Fruit fly (Drosophila melanogaster) whole organism, embryonic: Measurements from ENCODE around the gene CG10508.

Source experiments
- Aef1 ChIP-seq: fragments of 200-800 bp; sonication (Bioruptor generic); IDR thresholded peaks from 3 replicates; pipeline ENCODE4 v1.3.6; 2022; ENCODE audit warnings: missing biosample characterization, missing genetic modification characterization
- Awh ChIP-seq: fragments of 200-800 bp; sonication (Bioruptor generic); IDR thresholded peaks from 2 replicates; pipeline ENCODE4, ENCODE4 v1.3.6; 2022; ENCODE audit warnings: missing biosample characterization, missing genetic modification characterization
- B-H2 ChIP-seq: fragments of 200-800 bp; sonication (Bioruptor generic); optimal IDR thresholded peaks from 2 replicates; lab custom pipeline; 2018; ENCODE audit warnings: missing biosample characterization, mild to moderate bottlenecking, missing genetic modification characterization
- CG10147 ChIP-seq: fragments of 200-800 bp; sonication (Bioruptor generic); optimal IDR thresholded peaks from 2 replicates; lab custom pipeline; 2019; ENCODE audit warnings: missing biosample characterization, mild to moderate bottlenecking, missing genetic modification characterization, moderate library complexity
- CG12236 ChIP-seq: fragments of 200-800 bp; sonication (Bioruptor generic); optimal IDR thresholded peaks from 2 replicates; lab custom pipeline; 2016; ENCODE audit warnings: missing biosample characterization, missing genetic modification characterization
- CG12744 ChIP-seq: fragments of 200-800 bp; sonication (Bioruptor generic); optimal IDR thresholded peaks from 2 replicates; lab custom pipeline; 2016; ENCODE audit warnings: missing biosample characterization, missing genetic modification characterization
- CG12769 ChIP-seq: fragments of 200-800 bp; sonication (Bioruptor generic); optimal IDR thresholded peaks from 2 replicates; lab custom pipeline; 2019; ENCODE audit warnings: missing biosample characterization, mild to moderate bottlenecking, missing genetic modification characterization, moderate library complexity
- CG14050 ChIP-seq: fragments of 200-800 bp; sonication (Bioruptor generic); IDR thresholded peaks from 3 replicates; pipeline ENCODE4 v1.3.6; 2022; ENCODE audit warnings: missing biosample characterization, missing genetic modification characterization
- CG16779 ChIP-seq: fragments of 200-800 bp; sonication (Bioruptor generic); IDR thresholded peaks from 2 replicates; pipeline ENCODE4 v1.3.6; 2022; ENCODE audit warnings: missing biosample characterization, missing genetic modification characterization
- CG17186 ChIP-seq: fragments of 200-800 bp; sonication (Bioruptor generic); optimal IDR thresholded peaks from 3 replicates; lab custom pipeline; 2017; ENCODE audit warnings: missing biosample characterization, missing genetic modification reagents, missing genetic modification characterization
- CG2678 ChIP-seq: fragments of 200-800 bp; sonication (Bioruptor generic); optimal IDR thresholded peaks from 3 replicates; lab custom pipeline; 2019; ENCODE audit warnings: missing biosample characterization, mild to moderate bottlenecking, missing genetic modification characterization, moderate library complexity
- CG2889 ChIP-seq: fragments of 200-800 bp; sonication (Bioruptor generic); IDR thresholded peaks from 3 replicates; pipeline ENCODE4 v1.3.6; 2022; ENCODE audit warnings: missing biosample characterization, missing genetic modification characterization
- CG31441 ChIP-seq: fragments of 200-800 bp; sonication (Bioruptor generic); IDR thresholded peaks from 2 replicates; pipeline ENCODE4 v1.3.6; 2022; ENCODE audit warnings: missing biosample characterization, missing genetic modification characterization
- CG33213 ChIP-seq: fragments of 200-800 bp; sonication (Bioruptor generic); optimal IDR thresholded peaks from 3 replicates; lab custom pipeline; 2016; ENCODE audit warnings: missing biosample characterization, missing genetic modification characterization
- CG5245 ChIP-seq: fragments of 200-800 bp; sonication (Bioruptor generic); optimal IDR thresholded peaks from 3 replicates; lab custom pipeline; 2016; ENCODE audit warnings: missing biosample characterization, missing genetic modification characterization
- CG6765 ChIP-seq: fragments of 200-800 bp; sonication (Bioruptor generic); optimal IDR thresholded peaks from 3 replicates; lab custom pipeline; 2017; ENCODE audit warnings: missing biosample characterization, mild to moderate bottlenecking, missing genetic modification characterization
- CG7556 ChIP-seq: fragments of 200-800 bp; sonication (Bioruptor generic); optimal IDR thresholded peaks from 2 replicates; lab custom pipeline; 2017; ENCODE audit warnings: missing biosample characterization, mild to moderate bottlenecking, missing genetic modification characterization
- CG7987 ChIP-seq: fragments of 200-800 bp; sonication (Bioruptor generic); optimal IDR thresholded peaks from 2 replicates; lab custom pipeline; 2018; ENCODE audit warnings: missing biosample characterization, mild to moderate bottlenecking, missing genetic modification characterization, moderate library complexity
- CG9817 ChIP-seq: fragments of 200-800 bp; sonication (Bioruptor generic); optimal IDR thresholded peaks from 2 replicates; lab custom pipeline; 2018; ENCODE audit warnings: missing biosample characterization, mild to moderate bottlenecking, missing genetic modification characterization, moderate library complexity
- CHES-1-like ChIP-seq: fragments of 200-800 bp; sonication (Bioruptor generic); optimal IDR thresholded peaks from 2 replicates; lab custom pipeline; 2016; ENCODE audit warnings: missing biosample characterization, missing genetic modification characterization
- Dip2 ChIP-seq: fragments of 200-800 bp; sonication (Bioruptor generic); IDR thresholded peaks from 2 replicates; pipeline ENCODE4 v1.3.6; 2022; ENCODE audit warnings: missing biosample characterization, missing genetic modification characterization
- Dip3 ChIP-seq: fragments of 200-800 bp; sonication (Bioruptor generic); optimal IDR thresholded peaks from 3 replicates; lab custom pipeline; 2016; ENCODE audit warnings: missing biosample characterization, missing genetic modification characterization
- Fer2 ChIP-seq: fragments of 200-800 bp; sonication (Bioruptor generic); optimal IDR thresholded peaks from 2 replicates; lab custom pipeline; 2018; ENCODE audit warnings: missing biosample characterization, mild to moderate bottlenecking, missing genetic modification characterization, moderate library complexity
- GATAe ChIP-seq: fragments of 200-800 bp; sonication (Bioruptor generic); conservative IDR thresholded peaks from 2 replicates; pipeline ENCODE4 v1.3.6; 2022; ENCODE audit warnings: missing biosample characterization, missing genetic modification characterization
- Mad ChIP-seq: fragments of 200-800 bp; sonication (Bioruptor generic); optimal IDR thresholded peaks from 2 replicates; lab custom pipeline; 2016; ENCODE audit warnings: missing biosample characterization, missing genetic modification characterization
- Mrtf ChIP-seq: fragments of 200-800 bp; sonication (Bioruptor generic); IDR thresholded peaks from 3 replicates; pipeline ENCODE4 v1.3.6; 2022; ENCODE audit warnings: missing biosample characterization, missing genetic modification characterization
- PHDP ChIP-seq: fragments of 200-800 bp; sonication (Bioruptor generic); optimal IDR thresholded peaks from 3 replicates; lab custom pipeline; 2018; ENCODE audit warnings: missing biosample characterization, mild to moderate bottlenecking, missing genetic modification characterization, moderate library complexity
- Pdp1 ChIP-seq, 2 experiments: fragments of 200-800 bp; sonication (Bioruptor generic); optimal IDR thresholded peaks; 3 replicates each; lab custom pipeline; 2016; ENCODE audit warnings: missing biosample characterization in 2 of 2, missing genetic modification characterization in 2 of 2, mild to moderate bottlenecking in 1 of 2, moderate library complexity in 1 of 2
- Six4 ChIP-seq: fragments of 200-800 bp; sonication (Bioruptor generic); optimal IDR thresholded peaks from 2 replicates; lab custom pipeline; 2016; ENCODE audit warnings: missing biosample characterization, missing genetic modification characterization
- amos ChIP-seq: fragments of 200-800 bp; sonication (Bioruptor generic); IDR thresholded peaks from 2 replicates; pipeline ENCODE4 v1.3.6; 2022; ENCODE audit warnings: missing biosample characterization, missing genetic modification characterization; ENCODE audit not compliant: partially characterized antibody
- bowl ChIP-seq: fragments of 200-800 bp; sonication (Bioruptor generic); IDR thresholded peaks from 2 replicates; pipeline ENCODE4 v1.3.6; 2022; ENCODE audit warnings: missing biosample characterization, missing genetic modification characterization
- cad ChIP-seq: fragments of >200 bp; optimal IDR thresholded peaks from 2 replicates; lab custom pipeline; 2017; ENCODE audit warnings: missing biosample characterization, missing genetic modification characterization
- cg ChIP-seq: fragments of 200-800 bp; sonication (Bioruptor generic); optimal IDR thresholded peaks from 3 replicates; lab custom pipeline; 2019; ENCODE audit warnings: missing biosample characterization, mild to moderate bottlenecking, missing genetic modification characterization, moderate library complexity
- dmrt99B ChIP-seq: fragments of 200-800 bp; sonication (Bioruptor generic); optimal IDR thresholded peaks from 2 replicates; lab custom pipeline; 2018; ENCODE audit warnings: missing biosample characterization, mild to moderate bottlenecking, missing genetic modification characterization, moderate library complexity
- ems ChIP-seq: fragments of 200-800 bp; sonication (Bioruptor generic); optimal IDR thresholded peaks from 3 replicates; lab custom pipeline; 2016; ENCODE audit warnings: missing biosample characterization, missing genetic modification characterization
- eve ChIP-seq, 2 experiments: fragments of >200 bp; optimal IDR thresholded peaks; 2 replicates each; lab custom pipeline; 2017; ENCODE audit warnings: missing biosample characterization in 2 of 2, missing genetic modification characterization in 2 of 2
- fd64A ChIP-seq: fragments of 200-800 bp; sonication (Bioruptor generic); optimal IDR thresholded peaks from 3 replicates; lab custom pipeline; 2018; ENCODE audit warnings: missing biosample characterization, mild to moderate bottlenecking, missing genetic modification characterization
- gcm2 ChIP-seq: fragments of 200-800 bp; sonication (Bioruptor generic); optimal IDR thresholded peaks from 2 replicates; lab custom pipeline; 2016; ENCODE audit warnings: missing biosample characterization, missing genetic modification characterization
- grn ChIP-seq: fragments of 200-800 bp; sonication (Bioruptor generic); optimal IDR thresholded peaks from 3 replicates; lab custom pipeline; 2017; ENCODE audit warnings: missing biosample characterization, missing genetic modification characterization
- gro ChIP-seq: fragments of 200-800 bp; sonication (Bioruptor generic); optimal IDR thresholded peaks from 2 replicates; lab custom pipeline; 2016; ENCODE audit warnings: missing biosample characterization, missing genetic modification characterization
- kni ChIP-seq: fragments of 200-800 bp; sonication (Bioruptor generic); optimal IDR thresholded peaks from 3 replicates; lab custom pipeline; 2017; ENCODE audit warnings: mild to moderate bottlenecking, missing biosample characterization, missing genetic modification reagents, missing genetic modification characterization
- lmd ChIP-seq: fragments of 200-800 bp; sonication (Bioruptor generic); IDR thresholded peaks from 2 replicates; pipeline ENCODE4 v1.3.6; 2022; ENCODE audit warnings: missing biosample characterization, missing genetic modification characterization
- mirr ChIP-seq: fragments of 200-800 bp; sonication (Bioruptor generic); optimal IDR thresholded peaks from 3 replicates; lab custom pipeline; 2018; ENCODE audit warnings: missing biosample characterization, mild to moderate bottlenecking, missing genetic modification characterization
- nau ChIP-seq: fragments of 200-800 bp; sonication (Bioruptor generic); optimal IDR thresholded peaks from 3 replicates; lab custom pipeline; 2017; ENCODE audit warnings: missing biosample characterization, mild to moderate bottlenecking, missing genetic modification characterization, missing genetic modification reagents
- nom ChIP-seq: fragments of 200-800 bp; sonication (Bioruptor generic); optimal IDR thresholded peaks from 2 replicates; lab custom pipeline; 2017; ENCODE audit warnings: missing biosample characterization, missing genetic modification characterization, mild to moderate bottlenecking, moderate library complexity, missing genetic modification reagents
- slbo ChIP-seq: fragments of 200-800 bp; sonication (Bioruptor generic); IDR thresholded peaks from 2 replicates; pipeline ENCODE4 v1.3.6; 2022; ENCODE audit warnings: missing biosample characterization, missing genetic modification characterization
- ttk ChIP-seq: fragments of 200-800 bp; sonication (Bioruptor generic); IDR thresholded peaks from 2 replicates; pipeline ENCODE4 v2.1.2; 2022; ENCODE audit warnings: missing biosample characterization, missing genetic modification characterization

The CG10508 gene

dm6 chr3L:21256062-21257023, 46.3 kb downstream of the CG10508 start (continued):
- TF ChIP-seq Dip2 (GFP tag; lab: Robert Waterston, UW) (no peak), CG6765 (GFP tag; lab: Kevin White, UChicago) (no peak), CG12769 (tag; lab: Kevin White, UChicago) (no peak), CG2889 (GFP tag; lab: Robert Waterston, UW) (no peak), CG2678 (tag; lab: Kevin White, UChicago) (no peak), CG33213 (GFP tag; lab: Kevin White, UChicago) (no peak), cad (GFP tag; lab: Kevin White, UChicago) (no peak), Mrtf (GFP tag; lab: Robert Waterston, UW) (no peak), grn (GFP tag; lab: Kevin White, UChicago) (peak; percentile 93), CG12236 (GFP tag; lab: Kevin White, UChicago) (no peak), nom (GFP tag; lab: Kevin White, UChicago) (no peak), CG17186 (GFP tag; lab: Kevin White, UChicago) (no peak), Dip3 (GFP tag; lab: Kevin White, UChicago) (no peak), Awh (GFP tag; lab: Robert Waterston, UW) (peak; percentile 62; the same call in 1 of the 2 replicates), Six4 (GFP tag; lab: Kevin White, UChicago) (no peak), GATAe (GFP tag; lab: Robert Waterston, UW) (no peak), CG9817 (tag; lab: Kevin White, UChicago) (no peak), CG7556 (GFP tag; lab: Kevin White, UChicago) (no peak), CG12744 (GFP tag; lab: Kevin White, UChicago) (no peak)

dm6 chr3L:21257731-21258130, 47.7 kb downstream of the CG10508 start, which contains the start of gene CG43218:
Gene CG43218, plus strand, starts transcription at chr3L:21258020.
- TF ChIP-seq ems (no peak), kni (GFP tag; lab: Kevin White, UChicago) (no peak), eve (GFP tag; optimal IDR thresholded peaks at IDR 0.05; lab: Kevin White, UChicago) (peak in 1 of 2 experiments; percentile 7), dmrt99B (tag; lab: Kevin White, UChicago) (no peak), Mad (GFP tag; lab: Kevin White, UChicago) (no peak), Pdp1 (GFP tag; optimal IDR thresholded peaks at IDR 0.05; lab: Kevin White, UChicago) (peak in 1 of 2 experiments; percentile 69), B-H2 (no peak), CG31441 (GFP tag; lab: Robert Waterston, UW) (no peak)

dm6 chr3L:21259257-21259656, 49.2 kb downstream of the CG10508 start:
- peak; percentile 37 for TF ChIP-seq fd64A (GFP tag; lab: Kevin White, UChicago)
- no peak for TF ChIP-seq nau (GFP tag; lab: Kevin White, UChicago)
- no peak for TF ChIP-seq gcm2 (GFP tag; lab: Kevin White, UChicago)
- TF ChIP-seq gro (GFP tag; lab: Kevin White, UChicago) = no peak
- TF ChIP-seq CG10147 = no peak
- 0 out of 2 replicates have a peak, but pooled peaks have one; percentile 24 for TF ChIP-seq ttk (GFP tag; lab: Robert Waterston, UW)
- no peak for TF ChIP-seq CG16779 (GFP tag; lab: Robert Waterston, UW)
- no peak for TF ChIP-seq CG14050
- no peak for TF ChIP-seq CHES-1-like (GFP tag; lab: Kevin White, UChicago)
- TF ChIP-seq B-H2 = no peak
- peak; percentile 26 for TF ChIP-seq cg (GFP tag; lab: Kevin White, UChicago)
- no peak for TF ChIP-seq bowl
- no peak for TF ChIP-seq mirr
- no peak for TF ChIP-seq CG7987 (GFP tag; lab: Kevin White, UChicago)
- no peak for TF ChIP-seq CG5245
- peak; percentile 7; the same call in 1 of the 2 replicates for TF ChIP-seq lmd
- no peak for TF ChIP-seq PHDP (tag; lab: Kevin White, UChicago)
- TF ChIP-seq amos (GFP tag; lab: Robert Waterston, UW) = no peak
- TF ChIP-seq slbo (GFP tag; lab: Robert Waterston, UW) = no peak
- TF ChIP-seq Aef1 (GFP tag; lab: Robert Waterston, UW) = no peak
- no peak for TF ChIP-seq Fer2 (tag; lab: Kevin White, UChicago)
